Worm (Caenorhabditis elegans): Measurements from ENCODE around the gene T05A8.7.

- TF ChIP-seq unc-62 (GFP tag; optimal IDR thresholded peaks at IDR 0.05) (no peak), nhr-11 (tag; optimal IDR thresholded peaks at IDR 0.05) (no peak), lin-39 (tag; optimal IDR thresholded peaks at IDR 0.05) (no peak), pqm-1 (tag; optimal IDR thresholded peaks at IDR 0.05) (no peak), ztf-11 (tag; optimal IDR thresholded peaks at IDR 0.05) (no peak), tlp-1 (tag; optimal IDR thresholded peaks at IDR 0.05) (no peak), snpc-4 (tag; optimal IDR thresholded peaks at IDR 0.05) (no peak), nhr-76 (tag; optimal IDR thresholded peaks at IDR 0.05) (no peak), swsn-7 (tag; optimal IDR thresholded peaks at IDR 0.05) (no peak), nhr-90 (tag; optimal IDR thresholded peaks at IDR 0.05; ENCODE audit: poor library complexity) (no peak), irx-1 (tag; optimal IDR thresholded peaks at IDR 0.05) (no peak)
Observed at ce11 chrII:2787849-2788248, 45.7 kb upstream of the T05A8.7 start.

Data from whole organism, L1 larva.